Fruit fly (Drosophila melanogaster): ENCODE data around the gene CG13931.

The CG13931 gene

dm6 chr3L:1663531-1663930, 38.7 kb downstream of the CG13931 start:
- TF ChIP-seq CG6792 (GFP tag; optimal IDR thresholded peaks at IDR 0.05) = no peak
- no peak for TF ChIP-seq spab (GFP tag; optimal IDR thresholded peaks at IDR 0.05)
- no peak for TF ChIP-seq Sox102F (GFP tag; optimal IDR thresholded peaks at IDR 0.05)
- TF ChIP-seq Gug (GFP tag; IDR thresholded peaks at IDR 0.05) = no peak
- no peak for TF ChIP-seq CG3919 (GFP tag; optimal IDR thresholded peaks at IDR 0.05)
- no peak for TF ChIP-seq eg (GFP tag; IDR thresholded peaks at IDR 0.05)
- no peak for TF ChIP-seq CG11902 (GFP tag; optimal IDR thresholded peaks at IDR 0.05)

- TF ChIP-seq Eip75B (GFP tag; optimal IDR thresholded peaks at IDR 0.05) = no peak
- TF ChIP-seq CG32006 (GFP tag; optimal IDR thresholded peaks at IDR 0.05) = no peak
- peak; percentile 25 for TF ChIP-seq CG7368 (GFP tag; optimal IDR thresholded peaks at IDR 0.05)
Observed at dm6 chr3L:1661738-1662370, 40.4 kb downstream of the CG13931 start.

dm6 chr3L:1653752-1654151, 48.5 kb downstream of the CG13931 start:
- no peak for TF ChIP-seq CG6854 (GFP tag; optimal IDR thresholded peaks at IDR 0.05)
- no peak for TF ChIP-seq CG7368 (GFP tag; optimal IDR thresholded peaks at IDR 0.05)
- TF ChIP-seq net (GFP tag; optimal IDR thresholded peaks at IDR 0.05) = no peak
- no peak for TF ChIP-seq salr (GFP tag; optimal IDR thresholded peaks at IDR 0.05)
- no peak for TF ChIP-seq CG6792 (GFP tag; optimal IDR thresholded peaks at IDR 0.05)
- no peak for TF ChIP-seq CG32006 (GFP tag; optimal IDR thresholded peaks at IDR 0.05)
- no peak for TF ChIP-seq CG11902 (GFP tag; optimal IDR thresholded peaks at IDR 0.05)
- TF ChIP-seq CG10669 (GFP tag; optimal IDR thresholded peaks at IDR 0.05) = no peak
- TF ChIP-seq Ets96B (tag; optimal IDR thresholded peaks at IDR 0.05) = no peak
- no peak for TF ChIP-seq CG31627 (GFP tag; optimal IDR thresholded peaks at IDR 0.05)

dm6 chr3L:1652700-1653200, 49.5 kb downstream of the CG13931 start, which contains the start of the genes CG7970 and Vta1:
TSS of gene CG7970 (plus strand) at chr3L:1652750.
TSS of gene Vta1 (minus strand) at chr3L:1652900.
- TF ChIP-seq Smox (GFP tag; optimal IDR thresholded peaks at IDR 0.05) = no peak
- no peak for TF ChIP-seq Hr39 (GFP tag; optimal IDR thresholded peaks at IDR 0.05)
- TF ChIP-seq Eip78C (GFP tag) = no peak
- TF ChIP-seq acj6 (GFP tag; optimal IDR thresholded peaks at IDR 0.05) = no peak
- no peak for TF ChIP-seq CG11902 (GFP tag; optimal IDR thresholded peaks at IDR 0.05)
- peak; percentile 83 for TF ChIP-seq CG6808 (GFP tag; optimal IDR thresholded peaks at IDR 0.05)
- no peak for TF ChIP-seq Ets96B (tag; optimal IDR thresholded peaks at IDR 0.05)
- TF ChIP-seq Sox102F (GFP tag; optimal IDR thresholded peaks at IDR 0.05) = no peak
- TF ChIP-seq CG31627 (GFP tag; optimal IDR thresholded peaks at IDR 0.05) = no peak
- TF ChIP-seq Met (GFP tag; optimal IDR thresholded peaks at IDR 0.05) = no peak
- TF ChIP-seq CG8119 (GFP tag; IDR thresholded peaks at IDR 0.05) = peak; percentile 55
- TF ChIP-seq salr (GFP tag; optimal IDR thresholded peaks at IDR 0.05) = peak in 1 of 2 experiments; percentile 45
- no peak for TF ChIP-seq CG3919 (GFP tag; optimal IDR thresholded peaks at IDR 0.05)
- no peak for TF ChIP-seq CG8632 (GFP tag; optimal IDR thresholded peaks at IDR 0.05)
- TF ChIP-seq ss (GFP tag; optimal IDR thresholded peaks at IDR 0.05) = no peak
- no peak for TF ChIP-seq Blimp-1 (GFP tag; optimal IDR thresholded peaks at IDR 0.05)
- no peak for TF ChIP-seq dsx (GFP tag; optimal IDR thresholded peaks at IDR 0.05; ENCODE audit: poor library complexity, severe bottlenecking)
- no peak for TF ChIP-seq CG4318 (GFP tag; optimal IDR thresholded peaks at IDR 0.05)
- TF ChIP-seq OdsH (GFP tag; optimal IDR thresholded peaks at IDR 0.05) = no peak
- TF ChIP-seq CG6276 (GFP tag; optimal IDR thresholded peaks at IDR 0.05) = peak; percentile 90
- no peak for TF ChIP-seq fkh (GFP tag; optimal IDR thresholded peaks at IDR 0.05)
- peak; percentile 87 for TF ChIP-seq CG9139 (GFP tag; optimal IDR thresholded peaks at IDR 0.05)
- TF ChIP-seq pdm3 (GFP tag; optimal IDR thresholded peaks at IDR 0.05) = no peak
- TF ChIP-seq CG1621 (tag; optimal IDR thresholded peaks at IDR 0.05) = peak; percentile 80
- peak; percentile 94 for TF ChIP-seq svp (GFP tag)
- TF ChIP-seq fd85E (GFP tag; optimal IDR thresholded peaks at IDR 0.05) = no peak
- TF ChIP-seq CG10669 (GFP tag; optimal IDR thresholded peaks at IDR 0.05) = no peak
- TF ChIP-seq cyc (GFP tag; optimal IDR thresholded peaks at IDR 0.05) = no peak
- TF ChIP-seq fd59A (GFP tag; optimal IDR thresholded peaks at IDR 0.05) = no peak
- no peak for TF ChIP-seq dac (GFP tag; optimal IDR thresholded peaks at IDR 0.05)
- no peak for TF ChIP-seq topi (GFP tag; optimal IDR thresholded peaks at IDR 0.05)
- peak; percentile 75 for TF ChIP-seq CG16779 (tag; optimal IDR thresholded peaks at IDR 0.05)
- no peak for TF ChIP-seq CG32006 (GFP tag; optimal IDR thresholded peaks at IDR 0.05)
- no peak for TF ChIP-seq achi (GFP tag; optimal IDR thresholded peaks at IDR 0.05)
- peak; percentile 21 for TF ChIP-seq CG11762 (GFP tag; optimal IDR thresholded peaks at IDR 0.05; ENCODE audit: insufficient read depth)
- TF ChIP-seq Eip75B (GFP tag; optimal IDR thresholded peaks at IDR 0.05) = no peak
